Worm (Caenorhabditis elegans) whole organism, L4 larva: Measurements from ENCODE around the gene Y45G5AL.1.

Source experiments
- D1046.2 ChIP-seq: fragments of 200-800 bp; sonication (Bioruptor generic); IDR thresholded peaks from 2 replicates; pipeline ENCODE4 v1.3.6; 2022; ENCODE audit warnings: missing genetic modification characterization, missing compliant biosample characterization
- F26F4.8 ChIP-seq: fragments of 200-800 bp; sonication (Bioruptor generic); conservative IDR thresholded peaks from 2 replicates; pipeline ENCODE4 v1.3.6; 2022; ENCODE audit warnings: missing genetic modification characterization, missing compliant biosample characterization
- F49E8.2 ChIP-seq: sonication (generic microtip); optimal IDR thresholded peaks from 2 replicates; lab custom pipeline; 2016; ENCODE audit warnings: missing compliant biosample characterization, mild to moderate bottlenecking, missing genetic modification characterization, borderline replicate concordance
- R02D3.7 ChIP-seq: fragments of 150-350 bp; sonication (generic microtip); optimal IDR thresholded peaks from 3 replicates; lab custom pipeline; 2014; ENCODE audit warnings: missing biosample characterization, missing genetic modification characterization
- T26A8.4 ChIP-seq: fragments of 200-800 bp; sonication (Bioruptor generic); IDR thresholded peaks from 2 replicates; pipeline ENCODE4 v1.3.6; 2022; ENCODE audit warnings: missing genetic modification characterization, missing compliant biosample characterization
- Y48G9A.11 ChIP-seq: fragments of 200-800 bp; sonication (Bioruptor generic); IDR thresholded peaks from 2 replicates; pipeline ENCODE4 v1.3.6; 2022; ENCODE audit warnings: missing genetic modification reagents, missing genetic modification characterization, missing compliant biosample characterization
- ZK546.5 ChIP-seq, 2 experiments: sonication (generic microtip); optimal IDR thresholded peaks; 2 replicates each; lab custom pipeline; 2017; ENCODE audit warnings: missing biosample characterization in 2 of 2, missing genetic modification characterization in 2 of 2
- attf-4 ChIP-seq: sonication (generic microtip); optimal IDR thresholded peaks from 3 replicates; lab custom pipeline; 2017; ENCODE audit warnings: missing biosample characterization, missing genetic modification characterization
- ceh-62 ChIP-seq: sonication (generic microtip); optimal IDR thresholded peaks from 2 replicates; lab custom pipeline; 2017; ENCODE audit warnings: missing biosample characterization, missing genetic modification characterization
- ces-1 ChIP-seq: fragments of 150-350 bp; sonication (generic microtip); optimal IDR thresholded peaks from 4 replicates; lab custom pipeline; 2014; ENCODE audit warnings: missing biosample characterization, missing genetic modification reagents, missing genetic modification characterization
- ctbp-1 ChIP-seq: fragments of 200-800 bp; sonication (Bioruptor generic); IDR thresholded peaks from 2 replicates; pipeline ENCODE4 v1.3.6; 2022; ENCODE audit warnings: missing genetic modification reagents, missing genetic modification characterization, missing compliant biosample characterization
- dmd-6 ChIP-seq: fragments of 200-800 bp; sonication (Bioruptor generic); IDR thresholded peaks from 2 replicates; pipeline ENCODE4 v1.3.6; 2022; ENCODE audit warnings: missing genetic modification reagents, missing genetic modification characterization, missing compliant biosample characterization
- dmd-8 ChIP-seq: fragments of 200-800 bp; sonication (Bioruptor generic); IDR thresholded peaks from 2 replicates; pipeline ENCODE4 v1.3.6; 2022; ENCODE audit warnings: missing genetic modification characterization, missing compliant biosample characterization
- dpl-1 ChIP-seq: fragments of 150-350 bp; optimal IDR thresholded peaks from 2 replicates; lab custom pipeline; 2014; ENCODE audit warnings: missing biosample characterization, missing genetic modification reagents, missing genetic modification characterization
- duxl-1 ChIP-seq: sonication (generic microtip); optimal IDR thresholded peaks from 2 replicates; lab custom pipeline; 2016; ENCODE audit warnings: mild to moderate bottlenecking, missing genetic modification characterization, moderate library complexity, missing compliant biosample characterization; ENCODE audit not compliant: poor library complexity
- egl-27 ChIP-seq: sonication (generic microtip); optimal IDR thresholded peaks from 3 replicates; lab custom pipeline; 2017; ENCODE audit warnings: missing biosample characterization, missing genetic modification reagents, missing genetic modification characterization
- egl-43 ChIP-seq: fragments of 200-800 bp; sonication (Bioruptor generic); IDR thresholded peaks from 2 replicates; pipeline ENCODE4 v1.3.6; 2022; ENCODE audit warnings: missing genetic modification reagents, missing genetic modification characterization, missing compliant biosample characterization
- gei-8 ChIP-seq: fragments of 200-800 bp; sonication (Bioruptor generic); optimal IDR thresholded peaks from 2 replicates; lab custom pipeline; 2018; ENCODE audit warnings: mild to moderate bottlenecking, missing genetic modification characterization, missing compliant biosample characterization
- hlh-11 ChIP-seq: fragments of 200-800 bp; sonication (Bioruptor generic); optimal IDR thresholded peaks from 2 replicates; lab custom pipeline; 2018; ENCODE audit warnings: mild to moderate bottlenecking, missing genetic modification characterization, missing compliant biosample characterization
- hmg-1.1 ChIP-seq: fragments of 200-800 bp; sonication (Bioruptor generic); IDR thresholded peaks from 2 replicates; pipeline ENCODE4 v1.3.6; 2022; ENCODE audit warnings: missing genetic modification reagents, missing genetic modification characterization, missing compliant biosample characterization
- lin-13 ChIP-seq: fragments of 150-350 bp; optimal IDR thresholded peaks from 2 replicates; lab custom pipeline; 2014; ENCODE audit warnings: missing biosample characterization, missing genetic modification reagents, missing genetic modification characterization
- lin-29 ChIP-seq: fragments of 200-800 bp; sonication (Bioruptor generic); IDR thresholded peaks from 2 replicates; pipeline ENCODE4 v1.3.6; 2022; ENCODE audit warnings: missing genetic modification reagents, missing genetic modification characterization, missing compliant biosample characterization
- lin-38 ChIP-seq: fragments of 200-800 bp; sonication (Bioruptor generic); IDR thresholded peaks from 2 replicates; pipeline ENCODE4 v1.3.6; 2022; ENCODE audit warnings: missing genetic modification reagents, missing genetic modification characterization, missing compliant biosample characterization
- madf-5 ChIP-seq, 2 experiments: fragments of 200-800 bp; sonication (Bioruptor generic); IDR thresholded peaks; 2 replicates each; pipeline ENCODE4 v1.3.6; 2022; ENCODE audit warnings: missing compliant biosample characterization in 2 of 2, missing genetic modification characterization in 2 of 2
- mdl-1 ChIP-seq, 2 experiments: fragments of 150-350 bp in 1 of 2; sonication (generic microtip) in 1 of 2; optimal IDR thresholded peaks; 2 replicates each; lab custom pipeline; 2014 to 2017; ENCODE audit warnings: missing biosample characterization in 2 of 2, missing genetic modification characterization in 2 of 2
- mdt-29 ChIP-seq: fragments of 200-800 bp; sonication (Bioruptor generic); IDR thresholded peaks from 2 replicates; pipeline ENCODE4 v1.3.6; 2022; ENCODE audit warnings: missing genetic modification reagents, missing genetic modification characterization, missing compliant biosample characterization
- nhr-102 ChIP-seq: sonication (generic microtip); optimal IDR thresholded peaks from 2 replicates; lab custom pipeline; 2016; ENCODE audit warnings: mild to moderate bottlenecking, missing genetic modification characterization, moderate library complexity, missing compliant biosample characterization
- nhr-111 ChIP-seq: fragments of 200-800 bp; sonication (Bioruptor generic); optimal IDR thresholded peaks from 2 replicates; lab custom pipeline; 2018; ENCODE audit warnings: mild to moderate bottlenecking, missing genetic modification characterization, missing compliant biosample characterization
- nhr-237 ChIP-seq: sonication (generic microtip); optimal IDR thresholded peaks from 2 replicates; lab custom pipeline; 2017; ENCODE audit warnings: missing biosample characterization, missing genetic modification characterization
- php-3 ChIP-seq: fragments of 200-800 bp; sonication (Bioruptor generic); IDR thresholded peaks from 2 replicates; pipeline ENCODE4 v1.3.6; 2022; ENCODE audit warnings: missing genetic modification reagents, missing genetic modification characterization, missing compliant biosample characterization
- pqm-1 ChIP-seq: sonication (generic microtip); optimal IDR thresholded peaks from 2 replicates; lab custom pipeline; 2017; ENCODE audit warnings: missing biosample characterization, missing genetic modification characterization
- saeg-2 ChIP-seq: fragments of 200-800 bp; sonication (Bioruptor generic); IDR thresholded peaks from 2 replicates; pipeline ENCODE4 v1.3.6; 2022; ENCODE audit warnings: missing genetic modification reagents, missing genetic modification characterization, missing compliant biosample characterization
- set-16 ChIP-seq: fragments of 200-800 bp; sonication (Bioruptor generic); IDR thresholded peaks from 2 replicates; pipeline ENCODE4 v1.3.6; 2022; ENCODE audit warnings: missing genetic modification reagents, missing genetic modification characterization, missing compliant biosample characterization
- snpc-1.2 ChIP-seq: fragments of 200-800 bp; sonication (Bioruptor generic); IDR thresholded peaks from 2 replicates; pipeline ENCODE4 v1.3.6; 2022; ENCODE audit warnings: missing genetic modification reagents, missing genetic modification characterization, missing compliant biosample characterization
- snpc-4 ChIP-seq: fragments of 150-350 bp; optimal IDR thresholded peaks from 2 replicates; lab custom pipeline; 2014; ENCODE audit warnings: missing biosample characterization, missing genetic modification characterization
- unc-39 ChIP-seq: sonication (generic microtip); optimal IDR thresholded peaks from 2 replicates; lab custom pipeline; 2017; ENCODE audit warnings: missing biosample characterization, missing genetic modification characterization
- vab-7 ChIP-seq: fragments of 200-800 bp; sonication (Bioruptor generic); IDR thresholded peaks from 2 replicates; pipeline ENCODE4 v1.3.6; 2022; ENCODE audit warnings: missing genetic modification reagents, missing genetic modification characterization, missing compliant biosample characterization
- zag-1 ChIP-seq: fragments of 150-350 bp; optimal IDR thresholded peaks from 2 replicates; lab custom pipeline; 2014; ENCODE audit warnings: missing biosample characterization, missing genetic modification characterization
- zfp-3 ChIP-seq: fragments of 200-800 bp; sonication (Bioruptor generic); conservative IDR thresholded peaks from 2 replicates; pipeline ENCODE4 v1.3.6; 2022; ENCODE audit warnings: missing genetic modification reagents, missing genetic modification characterization, missing compliant biosample characterization

Y45G5AL.1 gene

ce11 chrV:4189618-4190017 is 45.3 kb downstream of the Y45G5AL.1 start:
- TF ChIP-seq ces-1 (GFP tag; lab: Kevin White, UChicago) (no peak), nhr-102 (tag; lab: Kevin White, UChicago) (peak; percentile 38)

- no peak for TF ChIP-seq ceh-62 (tag; lab: Kevin White, UChicago)
- no peak for TF ChIP-seq Y48G9A.11 (GFP tag; lab: Robert Waterston, UW)
- TF ChIP-seq R02D3.7 (tag; lab: Kevin White, UChicago) = no peak
- TF ChIP-seq dmd-6 (GFP tag; lab: Robert Waterston, UW) = peak; percentile 45
- peak; percentile 39; the same call in 1 of the 2 replicates for TF ChIP-seq mdt-29 (GFP tag; lab: Robert Waterston, UW)
- TF ChIP-seq vab-7 (GFP tag; lab: Robert Waterston, UW) = 0 out of 2 replicates have a peak, but pooled peaks have one; percentile 22
- TF ChIP-seq F49E8.2 (tag; lab: Kevin White, UChicago) = no peak
- TF ChIP-seq egl-27 (tag; lab: Kevin White, UChicago) = no peak
- TF ChIP-seq php-3 = peak; percentile 12; the same call in 1 of the 2 replicates
- TF ChIP-seq nhr-237 = no peak
- 0 out of 2 replicates have a peak, but pooled peaks have one; percentile 28 for TF ChIP-seq ctbp-1 (GFP tag; lab: Robert Waterston, UW)
- TF ChIP-seq attf-4 (tag; lab: Kevin White, UChicago) = no peak
- no peak for TF ChIP-seq pqm-1 (tag; lab: Kevin White, UChicago)
- no peak for TF ChIP-seq mdl-1 (tag; optimal IDR thresholded peaks at IDR 0.05; lab: Kevin White, UChicago)
- TF ChIP-seq snpc-1.2 (GFP tag; lab: Robert Waterston, UW) = no peak
- no peak for TF ChIP-seq D1046.2 (GFP tag; lab: Robert Waterston, UW)
- no peak for TF ChIP-seq F26F4.8
- no peak for TF ChIP-seq unc-39
- no peak for TF ChIP-seq hlh-11 (tag; lab: Kevin White, UChicago)
- no peak for TF ChIP-seq lin-13 (GFP tag; lab: Kevin White, UChicago)
- TF ChIP-seq dmd-8 (GFP tag; lab: Robert Waterston, UW) = 0 out of 2 replicates have a peak, but pooled peaks have one; percentile 36
- peak; percentile 32 for TF ChIP-seq nhr-111 (GFP tag; lab: Kevin White, UChicago)
- TF ChIP-seq set-16 (GFP tag; lab: Robert Waterston, UW) = peak; percentile 35; the same call in 1 of the 2 replicates
- no peak for TF ChIP-seq snpc-4 (tag; lab: Kevin White, UChicago)
- peak; percentile 66 for TF ChIP-seq T26A8.4
- no peak for TF ChIP-seq lin-38
- 0 out of 2 replicates have a peak, but pooled peaks have one; percentile 84 for TF ChIP-seq zfp-3 (GFP tag; lab: Robert Waterston, UW)
- TF ChIP-seq egl-43 (GFP tag; lab: Robert Waterston, UW) = peak; percentile 47; the same call in 1 of the 2 replicates
- peak; percentile 31; the same call in 1 of the 2 replicates for TF ChIP-seq hmg-1.1 (GFP tag; lab: Robert Waterston, UW)
- TF ChIP-seq madf-5 (GFP tag; IDR thresholded peaks at IDR 0.05; lab: Robert Waterston, UW) = 0 out of 4 replicates have a peak, but pooled peaks of 1 of the 2 experiments have one; percentile 62
- no peak for TF ChIP-seq zag-1 (tag; lab: Kevin White, UChicago)
- peak; percentile 21 for TF ChIP-seq duxl-1 (tag; lab: Kevin White, UChicago)
- TF ChIP-seq saeg-2 (GFP tag; lab: Robert Waterston, UW) = no peak
- no peak for TF ChIP-seq ZK546.5 (tag; optimal IDR thresholded peaks at IDR 0.05; lab: Kevin White, UChicago)
- TF ChIP-seq dpl-1 (GFP tag; lab: Kevin White, UChicago) = no peak
- TF ChIP-seq gei-8 (GFP tag; lab: Kevin White, UChicago) = peak; percentile 56
- peak; percentile 46; the same call in 1 of the 2 replicates for TF ChIP-seq lin-29
Observed at ce11 chrV:4190232-4190631, 45.9 kb downstream of the Y45G5AL.1 start.
